Worm (Caenorhabditis elegans): ENCODE results near the gene chil-6.

chil-6 gene

ce11 chrII:9855620-9856019 is 2.1 kb downstream of the chil-6 start, which contains the start of gene chil-4:
Gene chil-4, minus strand, starts transcription at chrII:9855720.
- TF ChIP-seq ceh-28 (tag; optimal IDR thresholded peaks at IDR 0.05) = no peak
- no peak for TF ChIP-seq nhr-23 (tag; optimal IDR thresholded peaks at IDR 0.05)
- TF ChIP-seq tbx-2 (tag; optimal IDR thresholded peaks at IDR 0.05) = no peak
- no peak for TF ChIP-seq R02D3.7 (tag; optimal IDR thresholded peaks at IDR 0.05)
- TF ChIP-seq mdl-1 (tag; optimal IDR thresholded peaks at IDR 0.05) = no peak
- TF ChIP-seq nfya-1 (tag; optimal IDR thresholded peaks at IDR 0.05; ENCODE audit: insufficient read depth) = no peak
- TF ChIP-seq nhr-76 (tag; optimal IDR thresholded peaks at IDR 0.05) = no peak
- TF ChIP-seq lin-39 (tag; optimal IDR thresholded peaks at IDR 0.05) = no peak
- TF ChIP-seq snpc-4 (tag; optimal IDR thresholded peaks at IDR 0.05) = no peak
- no peak for TF ChIP-seq egl-27 (tag; optimal IDR thresholded peaks at IDR 0.05)
- no peak for TF ChIP-seq nhr-67 (tag; optimal IDR thresholded peaks at IDR 0.05)
- TF ChIP-seq nhr-237 (tag; optimal IDR thresholded peaks at IDR 0.05) = no peak
- no peak for TF ChIP-seq fkh-2 (tag; optimal IDR thresholded peaks at IDR 0.05)
- TF ChIP-seq ceh-82 (tag; optimal IDR thresholded peaks at IDR 0.05) = no peak

- TF ChIP-seq pqm-1 (tag; optimal IDR thresholded peaks at IDR 0.05) = no peak
- TF ChIP-seq nfya-1 (tag; optimal IDR thresholded peaks at IDR 0.05; ENCODE audit: insufficient read depth) = no peak
- no peak for TF ChIP-seq nhr-76 (tag; optimal IDR thresholded peaks at IDR 0.05)
- TF ChIP-seq nhr-237 (tag; optimal IDR thresholded peaks at IDR 0.05) = no peak
- no peak for TF ChIP-seq elt-3 (tag; optimal IDR thresholded peaks at IDR 0.05)
- TF ChIP-seq ceh-82 (tag; optimal IDR thresholded peaks at IDR 0.05) = no peak
- TF ChIP-seq zag-1 (tag; optimal IDR thresholded peaks at IDR 0.05) = no peak
- TF ChIP-seq ztf-4 (tag; optimal IDR thresholded peaks at IDR 0.05) = no peak
- TF ChIP-seq fkh-10 (GFP tag; optimal IDR thresholded peaks at IDR 0.05) = no peak
- TF ChIP-seq snpc-4 (tag; optimal IDR thresholded peaks at IDR 0.05) = no peak
- no peak for TF ChIP-seq skn-1 (tag; optimal IDR thresholded peaks at IDR 0.05)
- no peak for TF ChIP-seq eor-1 (tag; optimal IDR thresholded peaks at IDR 0.05)
- TF ChIP-seq ZK546.5 (tag; optimal IDR thresholded peaks at IDR 0.05) = no peak
Observed at ce11 chrII:9850945-9851344, 6.7 kb downstream of the chil-6 start, which contains the start of gene ZK938.10. Gene ZK938.10, minus strand, starts transcription at chrII:9851045.

DNA sequence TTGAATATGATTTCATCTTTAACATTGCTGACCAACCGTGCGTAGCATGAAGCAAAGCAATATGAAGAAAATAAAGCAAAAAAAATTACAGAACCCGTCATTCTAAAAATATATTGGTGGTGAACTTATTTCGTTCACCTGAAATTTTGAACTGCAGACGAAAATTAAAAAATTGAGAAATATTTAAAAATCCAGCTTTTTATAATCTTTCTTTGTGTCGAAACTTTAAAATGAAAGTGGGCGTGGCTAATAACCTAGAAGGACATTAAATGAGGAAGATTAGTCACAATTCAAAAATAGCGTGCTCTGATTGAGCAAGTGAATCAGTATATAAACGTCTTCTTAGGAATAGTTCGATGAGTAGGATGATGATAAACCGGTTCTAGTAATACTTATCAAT is 8.2 kb downstream of the chil-6 start, which contains the start of gene old-2:
old-2 (minus strand) TSS at position 101 of the 400 bp plus-strand sequence.
- TF ChIP-seq ztf-4 (tag; optimal IDR thresholded peaks at IDR 0.05) (no peak), skn-1 (tag; optimal IDR thresholded peaks at IDR 0.05) (no peak), nhr-28 (tag; optimal IDR thresholded peaks at IDR 0.05) (no peak), nhr-67 (tag; optimal IDR thresholded peaks at IDR 0.05) (no peak), elt-2 (tag; optimal IDR thresholded peaks at IDR 0.05) (no peak), fkh-2 (tag; optimal IDR thresholded peaks at IDR 0.05) (no peak), fkh-10 (GFP tag; optimal IDR thresholded peaks at IDR 0.05) (no peak), nhr-23 (tag; optimal IDR thresholded peaks at IDR 0.05) (no peak), pha-4 (tag; optimal IDR thresholded peaks at IDR 0.05) (no peak), mml-1 (tag; optimal IDR thresholded peaks at IDR 0.05) (no peak), egl-27 (tag; optimal IDR thresholded peaks at IDR 0.05) (no peak), fos-1 (tag; optimal IDR thresholded peaks at IDR 0.05) (no peak)

ce11 chrII:9845239-9845638 is 12.5 kb downstream of the chil-6 start, which contains the start of gene chil-9:
Gene chil-9, minus strand, starts transcription at chrII:9845339.
- TF ChIP-seq fos-1 (tag; optimal IDR thresholded peaks at IDR 0.05) (no peak), lin-39 (tag; optimal IDR thresholded peaks at IDR 0.05) (no peak), mdl-1 (tag; optimal IDR thresholded peaks at IDR 0.05) (no peak), egl-5 (tag; optimal IDR thresholded peaks at IDR 0.05) (no peak), unc-62 (GFP tag; optimal IDR thresholded peaks at IDR 0.05) (no peak), nhr-77 (tag; optimal IDR thresholded peaks at IDR 0.05) (no peak)

DNA sequence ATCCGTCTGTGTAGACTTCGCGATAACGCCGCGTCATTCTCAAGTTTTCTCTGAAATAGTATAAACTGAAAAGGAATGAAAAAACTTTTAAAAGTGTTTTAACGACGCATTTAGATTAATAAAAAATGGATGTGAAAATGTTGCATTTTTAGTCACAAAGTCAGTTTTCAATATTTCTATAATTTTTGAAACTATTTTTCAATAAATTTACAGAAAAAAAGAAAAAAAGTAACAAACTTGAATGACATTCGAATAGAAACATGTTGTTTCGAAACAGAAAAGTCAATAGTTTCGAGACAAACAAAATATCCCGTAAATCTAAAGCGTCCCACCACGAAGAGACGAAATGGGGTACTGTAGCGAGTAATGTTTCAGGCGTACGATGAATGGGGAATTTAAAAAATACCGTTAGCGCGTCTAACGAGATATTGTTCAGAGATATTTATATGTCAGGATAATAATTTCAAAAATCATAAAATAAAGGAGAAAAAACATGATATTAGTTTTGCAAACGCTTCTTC is 15.6 kb downstream of the chil-6 start, which contains the start of gene rnh-1.2:
rnh-1.2 (minus strand) TSS at position 51 of the 521 bp plus-strand sequence.
- TF ChIP-seq jun-1 (tag; optimal IDR thresholded peaks at IDR 0.05) = no peak

- no peak for TF ChIP-seq nhr-23 (tag; optimal IDR thresholded peaks at IDR 0.05)
- no peak for TF ChIP-seq mdl-1 (tag; optimal IDR thresholded peaks at IDR 0.05)
- TF ChIP-seq ceh-28 (tag; optimal IDR thresholded peaks at IDR 0.05) = no peak
Observed at ce11 chrII:9840313-9840712, 17.4 kb downstream of the chil-6 start, which contains the start of gene ZK938.11. Gene ZK938.11, minus strand, starts transcription at chrII:9840413.
